Worm (Caenorhabditis elegans): ENCODE measurements around the gene rib-2.

The rib-2 gene

DNA sequence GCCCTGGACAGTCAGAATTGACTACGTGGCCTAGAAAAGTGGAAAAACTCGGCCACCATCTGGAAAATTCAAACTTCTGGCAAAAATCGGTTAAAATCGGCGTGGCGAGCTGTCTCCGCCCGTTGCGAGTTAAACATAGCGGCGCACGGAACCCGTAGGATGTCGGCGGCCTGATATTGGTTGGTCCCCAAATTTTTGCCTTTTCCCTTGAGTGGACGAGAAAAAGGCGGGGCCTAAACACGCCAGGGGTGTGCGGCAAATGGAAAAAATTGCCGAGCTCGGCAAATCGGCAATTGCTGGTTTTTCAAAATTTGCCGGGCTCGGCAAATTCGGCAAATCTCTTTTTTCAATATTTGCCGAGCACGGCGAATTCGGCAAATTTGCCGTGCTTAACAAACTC is 9.3 kb upstream of the rib-2 start:
- TF ChIP-seq nhr-12 (tag; optimal IDR thresholded peaks at IDR 0.05) (no peak), lin-13 (tag; optimal IDR thresholded peaks at IDR 0.05) (no peak), ceh-83 (GFP tag; optimal IDR thresholded peaks at IDR 0.05) (no peak), snpc-4 (tag; optimal IDR thresholded peaks at IDR 0.05) (no peak), bed-3 (GFP tag; optimal IDR thresholded peaks at IDR 0.05) (no peak), pha-4 (tag; optimal IDR thresholded peaks at IDR 0.05) (no peak), unc-62 (GFP tag; optimal IDR thresholded peaks at IDR 0.05) (no peak), flh-1 (GFP tag; optimal IDR thresholded peaks at IDR 0.05) (no peak), nhr-76 (tag; optimal IDR thresholded peaks at IDR 0.05) (no peak), ces-1 (GFP tag; optimal IDR thresholded peaks at IDR 0.05) (no peak), blmp-1 (tag; optimal IDR thresholded peaks at IDR 0.05) (no peak), nhr-2 (tag; optimal IDR thresholded peaks at IDR 0.05) (no peak), M03D4.4 (tag; optimal IDR thresholded peaks at IDR 0.05) (no peak), ham-2 (GFP tag; optimal IDR thresholded peaks at IDR 0.05) (no peak), lsy-2 (tag; optimal IDR thresholded peaks at IDR 0.05) (no peak), lin-32 (GFP tag; optimal IDR thresholded peaks at IDR 0.05) (no peak), ceh-43 (GFP tag; optimal IDR thresholded peaks at IDR 0.05) (no peak), unc-39 (tag; optimal IDR thresholded peaks at IDR 0.05) (no peak)

DNA sequence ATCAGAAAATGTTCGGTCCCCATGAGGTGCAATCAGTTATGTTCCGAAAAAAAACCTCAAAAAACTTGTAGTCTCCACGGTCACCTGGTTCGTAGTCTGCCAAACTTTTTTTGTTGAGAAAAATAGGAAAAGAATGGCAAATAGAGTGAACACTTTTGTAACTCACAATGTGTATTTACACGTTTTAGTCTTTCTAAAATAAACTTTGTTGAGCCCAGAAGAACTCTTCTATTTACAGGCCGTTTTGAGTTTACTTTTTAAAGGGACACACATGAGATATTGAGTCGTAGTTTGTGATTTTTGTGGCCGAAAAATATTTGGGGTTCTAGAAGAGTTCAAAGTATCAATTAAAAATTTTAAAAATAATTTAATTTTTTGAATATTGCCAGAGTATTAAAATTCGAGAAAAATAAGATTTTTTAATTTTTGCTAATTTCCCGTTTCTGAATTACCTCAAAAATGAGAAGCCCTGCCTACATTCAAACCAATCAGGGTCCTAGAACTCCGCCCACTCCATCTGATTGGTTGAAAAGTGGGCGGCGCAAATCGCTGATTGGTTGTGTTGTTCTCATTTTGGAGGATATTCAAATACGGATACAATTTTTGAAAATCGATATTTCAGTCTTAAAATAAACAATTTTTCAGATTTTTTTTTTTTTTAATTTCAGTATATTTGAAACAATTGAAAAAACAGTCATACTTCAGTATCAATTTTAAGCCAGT is 7.9 kb upstream of the rib-2 start:
- TF ChIP-seq mep-1 (tag; optimal IDR thresholded peaks at IDR 0.05) = no peak
- TF ChIP-seq cnd-1 (tag; optimal IDR thresholded peaks at IDR 0.05) = no peak
- no peak for TF ChIP-seq lin-32 (GFP tag; optimal IDR thresholded peaks at IDR 0.05)
- TF ChIP-seq elt-1 (tag; optimal IDR thresholded peaks at IDR 0.05; ENCODE audit: borderline replicate concordance, insufficient read depth) = no peak
- TF ChIP-seq M03D4.4 (tag; optimal IDR thresholded peaks at IDR 0.05) = no peak
- no peak for TF ChIP-seq unc-39 (tag; optimal IDR thresholded peaks at IDR 0.05)
- TF ChIP-seq drap-1 (GFP tag; optimal IDR thresholded peaks at IDR 0.05) = no peak
- TF ChIP-seq lin-13 (tag; optimal IDR thresholded peaks at IDR 0.05) = no peak
- no peak for TF ChIP-seq ham-2 (GFP tag; optimal IDR thresholded peaks at IDR 0.05)
- no peak for TF ChIP-seq hlh-1 (tag; optimal IDR thresholded peaks at IDR 0.05)
- TF ChIP-seq ceh-43 (GFP tag; optimal IDR thresholded peaks at IDR 0.05) = no peak

DNA sequence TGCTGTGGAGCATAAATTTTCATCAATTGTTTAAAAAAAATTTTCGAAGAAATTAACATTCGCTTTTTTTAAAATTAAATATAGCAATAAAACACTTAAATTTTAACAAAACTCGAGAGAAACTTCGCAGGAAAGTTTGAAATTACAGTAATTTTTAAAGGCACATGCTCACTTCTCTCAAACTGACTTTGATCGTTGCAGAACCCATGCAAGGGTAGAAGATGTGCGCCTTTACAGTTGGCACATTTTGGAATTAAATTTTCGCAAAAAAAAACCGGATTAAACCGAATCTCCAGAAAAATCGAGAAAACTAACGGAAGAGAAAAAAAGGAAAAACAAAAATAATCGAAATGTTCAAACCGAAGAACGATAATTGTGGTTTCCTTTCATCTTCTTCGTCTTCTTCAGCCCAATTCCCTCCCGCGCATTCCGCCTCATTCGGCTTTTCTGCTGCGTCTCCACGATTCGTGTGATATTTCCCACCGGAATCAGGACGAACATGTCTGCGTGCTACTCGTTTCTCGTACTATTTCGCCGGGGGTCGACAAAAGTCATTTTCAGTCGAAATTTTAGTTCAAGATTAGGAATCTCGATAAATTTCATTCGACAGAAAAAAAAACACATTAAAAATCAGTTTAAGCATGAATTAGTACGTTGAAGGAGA is 6.2 kb upstream of the rib-2 start:
- TF ChIP-seq M03D4.4 (tag; optimal IDR thresholded peaks at IDR 0.05) = no peak

DNA sequence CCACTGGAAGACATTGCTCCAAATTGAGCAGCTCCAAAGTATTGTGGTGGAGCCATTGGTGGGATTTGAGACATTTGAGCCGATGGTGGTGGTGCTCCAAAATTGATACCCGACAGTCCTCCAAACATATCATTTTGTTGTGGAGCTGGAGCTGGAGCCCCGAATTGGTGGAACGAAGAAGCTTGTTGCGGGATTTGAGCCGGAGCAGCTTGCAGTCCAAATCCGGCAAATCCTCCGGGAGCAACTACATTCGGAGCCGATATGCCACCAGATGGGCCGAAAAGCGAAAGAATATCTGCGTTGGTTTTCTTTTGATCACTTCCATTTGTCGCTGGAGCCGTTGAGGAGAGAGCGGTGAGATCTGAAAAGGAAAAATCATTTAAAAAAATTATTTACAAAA is 4.5 kb upstream of the rib-2 start:
- TF ChIP-seq lsy-2 (tag; optimal IDR thresholded peaks at IDR 0.05) (no peak), ceh-39 (tag; optimal IDR thresholded peaks at IDR 0.05) (no peak), hlh-1 (tag; optimal IDR thresholded peaks at IDR 0.05) (no peak), zip-8 (tag; optimal IDR thresholded peaks at IDR 0.05) (no peak), pha-4 (tag; optimal IDR thresholded peaks at IDR 0.05) (no peak), lin-32 (GFP tag; optimal IDR thresholded peaks at IDR 0.05) (no peak), cnd-1 (tag; optimal IDR thresholded peaks at IDR 0.05) (no peak), nhr-2 (tag; optimal IDR thresholded peaks at IDR 0.05) (no peak), ceh-43 (GFP tag; optimal IDR thresholded peaks at IDR 0.05) (no peak)

DNA sequence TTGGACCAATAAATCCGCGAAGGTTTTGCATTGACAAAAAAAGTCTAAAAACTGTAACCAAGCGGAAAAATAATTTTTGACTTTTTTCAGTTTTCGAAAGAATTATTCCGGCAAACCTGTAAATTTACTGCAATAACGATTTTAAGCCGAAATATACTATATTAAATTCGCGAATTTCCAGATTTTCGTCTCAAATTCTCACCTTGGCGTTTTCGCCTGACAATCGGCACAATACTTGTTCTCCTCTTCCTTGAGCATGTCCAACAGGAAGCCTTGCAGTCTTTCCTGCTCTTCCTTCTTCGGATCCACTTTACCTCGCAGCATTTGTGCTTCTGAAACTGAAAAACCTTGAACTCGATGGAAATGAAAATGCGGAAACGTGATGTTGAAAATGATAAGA is 3.2 kb upstream of the rib-2 start, which contains the start of gene smap-1:
TSS of gene smap-1 (minus strand) at position 338 of the 400 bp plus-strand sequence.
- TF ChIP-seq snpc-4 (tag; optimal IDR thresholded peaks at IDR 0.05) = no peak
- TF ChIP-seq unc-120 (tag; optimal IDR thresholded peaks at IDR 0.05; ENCODE audit: poor library complexity, severe bottlenecking) = no peak
- TF ChIP-seq nhr-28 (tag; optimal IDR thresholded peaks at IDR 0.05) = no peak
- no peak for TF ChIP-seq unc-39 (tag; optimal IDR thresholded peaks at IDR 0.05)
- TF ChIP-seq hlh-1 (tag; optimal IDR thresholded peaks at IDR 0.05) = no peak
- no peak for TF ChIP-seq ceh-83 (GFP tag; optimal IDR thresholded peaks at IDR 0.05)
- no peak for TF ChIP-seq nhr-12 (tag; optimal IDR thresholded peaks at IDR 0.05)
- no peak for TF ChIP-seq elt-3 (tag; optimal IDR thresholded peaks at IDR 0.05)
- TF ChIP-seq flh-1 (GFP tag; optimal IDR thresholded peaks at IDR 0.05) = no peak
- TF ChIP-seq blmp-1 (tag; optimal IDR thresholded peaks at IDR 0.05) = no peak

DNA sequence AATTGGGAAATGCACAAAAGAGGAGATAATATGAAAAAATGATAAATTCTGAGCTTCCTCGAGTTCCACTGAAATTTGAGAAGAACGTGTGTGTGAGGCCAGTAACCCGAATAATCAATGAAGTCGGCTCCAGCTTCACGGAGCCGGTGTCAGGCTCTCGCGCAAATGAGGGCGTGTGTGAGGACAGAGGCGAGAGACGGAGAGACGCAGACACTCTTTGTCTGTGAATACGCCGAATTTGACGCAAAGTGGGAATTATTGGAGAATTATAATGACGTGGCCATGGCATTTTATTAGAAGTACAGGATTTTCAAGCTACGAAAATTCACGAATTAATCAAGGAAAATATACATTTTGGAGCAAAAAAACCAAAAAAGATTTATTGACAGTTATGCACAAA is 2.7 kb upstream of the rib-2 start:
- TF ChIP-seq snpc-4 (tag; optimal IDR thresholded peaks at IDR 0.05) = no peak
- TF ChIP-seq ham-2 (GFP tag; optimal IDR thresholded peaks at IDR 0.05) = peak; percentile 22
- TF ChIP-seq sptf-1 (tag; optimal IDR thresholded peaks at IDR 0.05) = peak; percentile 26
- TF ChIP-seq blmp-1 (tag; optimal IDR thresholded peaks at IDR 0.05) = no peak
- peak; percentile 6 for TF ChIP-seq mls-2 (tag; optimal IDR thresholded peaks at IDR 0.05)
- TF ChIP-seq hlh-1 (tag; optimal IDR thresholded peaks at IDR 0.05) = no peak
- TF ChIP-seq M03D4.4 (tag; optimal IDR thresholded peaks at IDR 0.05) = no peak
- TF ChIP-seq nhr-12 (tag; optimal IDR thresholded peaks at IDR 0.05) = no peak
- peak; percentile 52 for TF ChIP-seq ces-1 (GFP tag; optimal IDR thresholded peaks at IDR 0.05)
- TF ChIP-seq nhr-237 (tag; optimal IDR thresholded peaks at IDR 0.05) = peak; percentile 40
- TF ChIP-seq nhr-2 (tag; optimal IDR thresholded peaks at IDR 0.05) = no peak
- TF ChIP-seq nhr-28 (tag; optimal IDR thresholded peaks at IDR 0.05) = no peak
- no peak for TF ChIP-seq nhr-76 (tag; optimal IDR thresholded peaks at IDR 0.05)
- no peak for TF ChIP-seq lin-32 (GFP tag; optimal IDR thresholded peaks at IDR 0.05)
- no peak for TF ChIP-seq lsy-2 (tag; optimal IDR thresholded peaks at IDR 0.05)
- TF ChIP-seq mep-1 (tag; optimal IDR thresholded peaks at IDR 0.05) = peak; percentile 11
- TF ChIP-seq unc-120 (tag; optimal IDR thresholded peaks at IDR 0.05; ENCODE audit: poor library complexity, severe bottlenecking) = peak; percentile 74
- TF ChIP-seq drap-1 (GFP tag; optimal IDR thresholded peaks at IDR 0.05) = no peak
- no peak for TF ChIP-seq lin-13 (tag; optimal IDR thresholded peaks at IDR 0.05)
